Worm (Caenorhabditis elegans): Measurements from ENCODE around the gene dnj-23.

The dnj-23 gene

ce11 chrII:9135878-9136277 lies 27.5 kb upstream of the dnj-23 start, which contains the start of gene nlp-78:
nlp-78 (plus strand) TSS chrII:9136178.
- TF ChIP-seq ekl-4 (GFP tag; IDR thresholded peaks at IDR 0.05) (no peak), lag-1 (GFP tag; IDR thresholded peaks at IDR 0.05) (no peak), lsl-1 (GFP tag; optimal IDR thresholded peaks at IDR 0.05) (no peak)

DNA sequence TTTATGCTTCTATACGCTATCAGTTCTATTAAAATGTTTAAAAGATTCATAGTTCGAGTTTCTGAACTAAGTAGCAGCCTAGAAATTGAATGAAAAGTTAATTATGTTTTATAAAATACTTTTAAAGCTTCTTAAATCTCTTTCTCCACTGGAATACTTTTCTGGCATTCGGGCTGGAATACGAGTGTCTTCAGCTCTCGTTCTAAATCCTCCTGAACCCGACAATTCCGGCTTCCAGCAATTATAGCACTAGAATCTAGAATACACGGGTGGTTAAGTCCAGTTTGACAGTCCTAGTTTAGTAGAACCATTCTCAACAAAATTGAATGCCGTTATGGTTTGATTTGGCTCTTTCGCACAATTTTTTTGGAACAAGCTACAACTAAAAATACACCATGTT lies 23.9 kb upstream of the dnj-23 start:
- TF ChIP-seq chd-7 (tag; optimal IDR thresholded peaks at IDR 0.05) (peak; percentile 38), nhr-120 (GFP tag; IDR thresholded peaks at IDR 0.05) (no peak)

DNA sequence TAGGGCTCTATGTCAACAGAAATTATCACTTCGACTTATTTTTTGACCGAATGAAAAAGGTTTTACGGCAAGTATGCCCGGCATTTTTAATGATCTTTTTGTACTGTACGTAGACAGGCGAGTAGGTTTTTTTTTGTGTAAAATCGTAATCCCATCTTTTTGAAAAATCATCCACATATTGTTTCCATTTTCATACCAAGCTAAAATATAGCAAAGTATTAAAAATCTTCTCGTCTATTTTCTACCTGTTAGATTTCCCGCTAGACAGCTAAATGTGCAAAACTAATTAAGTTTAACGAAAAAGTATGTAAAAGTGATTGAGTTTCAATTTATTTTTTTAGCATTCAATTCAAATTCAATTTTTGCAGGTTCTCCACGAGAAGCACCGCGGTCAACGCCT lies 23.0 kb upstream of the dnj-23 start, which contains the start of gene C16D2.1:
Gene C16D2.1 (plus strand): TSS at position 301 of the 400 bp plus-strand sequence.
- no peak for TF ChIP-seq hlh-26 (GFP tag; conservative IDR thresholded peaks at IDR 0.05)
- no peak for TF ChIP-seq gei-17 (GFP tag; optimal IDR thresholded peaks at IDR 0.05)
- no peak for TF ChIP-seq ceh-58 (GFP tag; IDR thresholded peaks at IDR 0.05)
- no peak for TF ChIP-seq F10E7.11 (tag; optimal IDR thresholded peaks at IDR 0.05)
- no peak for TF ChIP-seq madf-8 (GFP tag; conservative IDR thresholded peaks at IDR 0.05)
- TF ChIP-seq ZK185.1 (tag; optimal IDR thresholded peaks at IDR 0.05; ENCODE audit: poor library complexity, severe bottlenecking), result no peak

- no peak for TF ChIP-seq snpc-1.1 (tag; optimal IDR thresholded peaks at IDR 0.05; ENCODE audit: insufficient read depth)
- no peak for TF ChIP-seq ceh-91 (GFP tag; IDR thresholded peaks at IDR 0.05)
- no peak for TF ChIP-seq madf-10 (tag; optimal IDR thresholded peaks at IDR 0.05)
- no peak for TF ChIP-seq zfh-2 (GFP tag; conservative IDR thresholded peaks at IDR 0.05)
- no peak for TF ChIP-seq cebp-2 (GFP tag; IDR thresholded peaks at IDR 0.05)
These were observed 21.9 kb upstream of the dnj-23 start for ce11 chrII:9130339-9130738.

DNA sequence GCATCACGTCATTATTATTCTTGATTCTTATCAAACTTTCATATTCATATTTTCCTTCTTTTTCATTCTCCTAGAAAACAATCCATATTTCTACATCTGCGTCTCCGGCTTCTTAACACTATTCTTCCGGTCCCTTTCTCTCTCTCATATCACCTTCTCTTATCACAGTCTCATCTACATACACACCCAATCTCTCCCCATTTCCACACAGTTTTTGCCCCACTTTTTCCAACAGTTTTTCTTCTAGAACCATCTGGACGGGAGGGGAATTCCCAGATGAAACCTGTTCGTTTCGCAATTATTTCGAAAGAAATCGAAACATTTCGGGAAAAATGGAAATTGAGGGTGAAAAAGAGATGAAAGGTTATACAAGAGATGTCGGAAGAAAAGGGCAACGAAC lies 19.7 kb upstream of the dnj-23 start:
- peak; percentile 11 for TF ChIP-seq ceh-27 (GFP tag; optimal IDR thresholded peaks at IDR 0.05)
- TF ChIP-seq dpl-1 (GFP tag; optimal IDR thresholded peaks at IDR 0.05), result no peak
- peak; percentile 55 for TF ChIP-seq somi-1 (GFP tag; optimal IDR thresholded peaks at IDR 0.05)
- TF ChIP-seq attf-3 (GFP tag; conservative IDR thresholded peaks at IDR 0.05), result no peak
- TF ChIP-seq dpff-1 (tag; optimal IDR thresholded peaks at IDR 0.05), result no peak
- TF ChIP-seq rcor-1 (GFP tag; IDR thresholded peaks at IDR 0.05), result no peak
- TF ChIP-seq egl-44 (GFP tag; IDR thresholded peaks at IDR 0.05), result no peak
- TF ChIP-seq xnd-1 (tag; optimal IDR thresholded peaks at IDR 0.05), result no peak
- no peak for TF ChIP-seq nhr-27 (tag; optimal IDR thresholded peaks at IDR 0.05)
- peak; percentile 95 for TF ChIP-seq cebp-1 (GFP tag; IDR thresholded peaks at IDR 0.05)
- peak; percentile 98 for TF ChIP-seq cebp-1 (tag; optimal IDR thresholded peaks at IDR 0.05)
- TF ChIP-seq tbp1 (GFP tag; optimal IDR thresholded peaks at IDR 0.05), result peak; percentile 32
- TF ChIP-seq mxl-1 (tag; optimal IDR thresholded peaks at IDR 0.05), result no peak
- TF ChIP-seq Y95B8A.8 (GFP tag; IDR thresholded peaks at IDR 0.05), result no peak
- no peak for TF ChIP-seq ekl-4 (GFP tag; IDR thresholded peaks at IDR 0.05)
- peak; percentile 10 for TF ChIP-seq gei-17 (GFP tag; optimal IDR thresholded peaks at IDR 0.05)
- peak; percentile 37; the same call in 1 of the 2 replicates for TF ChIP-seq dox-1 (GFP tag; IDR thresholded peaks at IDR 0.05)
- TF ChIP-seq ztf-26 (tag; optimal IDR thresholded peaks at IDR 0.05), result peak; percentile 47
- no peak for TF ChIP-seq ceh-79 (tag; optimal IDR thresholded peaks at IDR 0.05)
- no peak for TF ChIP-seq T26A5.8 (tag; optimal IDR thresholded peaks at IDR 0.05)
- peak; percentile 81 for TF ChIP-seq nfyb-1 (GFP tag; IDR thresholded peaks at IDR 0.05)
- 0 out of 2 replicates have a peak, but pooled peaks have one; percentile 54 for TF ChIP-seq egl-18 (GFP tag; IDR thresholded peaks at IDR 0.05)
- TF ChIP-seq hmg-1.2 (GFP tag; IDR thresholded peaks at IDR 0.05), result peak; percentile 51; the same call in 1 of the 2 replicates
- 0 out of 2 replicates have a peak, but pooled peaks have one; percentile 49 for TF ChIP-seq lin-26 (GFP tag; IDR thresholded peaks at IDR 0.05)
- TF ChIP-seq C06A6.2 (GFP tag; conservative IDR thresholded peaks at IDR 0.05), result peak; percentile 53; the same call in 1 of the 2 replicates
- peak; percentile 36 for TF ChIP-seq madf-10 (tag; optimal IDR thresholded peaks at IDR 0.05)
- TF ChIP-seq rpc-1 (optimal IDR thresholded peaks at IDR 0.05), result peak; percentile 49
- no peak for TF ChIP-seq rpc-1 (tag; optimal IDR thresholded peaks at IDR 0.05)
- TF ChIP-seq repo-1 (tag; optimal IDR thresholded peaks at IDR 0.05), result peak; percentile 29
- peak; percentile 26 for TF ChIP-seq chd-7 (tag; optimal IDR thresholded peaks at IDR 0.05)
- no peak for TF ChIP-seq ztf-3 (GFP tag; optimal IDR thresholded peaks at IDR 0.05)
